Worm (Caenorhabditis elegans): Measurements from ENCODE around the gene kin-2.

- TF ChIP-seq nfya-1 (tag; optimal IDR thresholded peaks at IDR 0.05), result no peak
- no peak for TF ChIP-seq pha-4 (tag; optimal IDR thresholded peaks at IDR 0.05)
- TF ChIP-seq C38D4.7 (GFP tag; optimal IDR thresholded peaks at IDR 0.05), result no peak
- no peak for TF ChIP-seq pqm-1 (tag; optimal IDR thresholded peaks at IDR 0.05)
- TF ChIP-seq ztf-16 (tag; optimal IDR thresholded peaks at IDR 0.05), result no peak
- TF ChIP-seq eyg-1 (tag; optimal IDR thresholded peaks at IDR 0.05), result no peak
- TF ChIP-seq ceh-2 (tag; optimal IDR thresholded peaks at IDR 0.05), result no peak
- no peak for TF ChIP-seq ets-4 (tag; optimal IDR thresholded peaks at IDR 0.05)
- TF ChIP-seq pag-3 (tag; optimal IDR thresholded peaks at IDR 0.05; ENCODE audit: borderline replicate concordance), result no peak
- TF ChIP-seq ceh-31 (tag; optimal IDR thresholded peaks at IDR 0.05), result no peak
- TF ChIP-seq elt-2 (tag; optimal IDR thresholded peaks at IDR 0.05), result no peak
- TF ChIP-seq nhr-11 (tag; optimal IDR thresholded peaks at IDR 0.05), result no peak
- TF ChIP-seq ama-1 (optimal IDR thresholded peaks at IDR 0.05), result no peak
- TF ChIP-seq unc-42 (tag; optimal IDR thresholded peaks at IDR 0.05), result no peak
These were observed 35.5 kb downstream of the kin-2 start for ce11 chrX:5942171-5942570.
